Fruit fly (Drosophila melanogaster): ENCODE measurements around the gene CG18744.

- TF ChIP-seq CG8478 (optimal IDR thresholded peaks at IDR 0.05) (no peak), CTCF (optimal IDR thresholded peaks at IDR 0.05) (no peak)
These were observed 37.5 kb downstream of the CG18744 start for dm6 chr3R:7760970-7761558.
